Worm (Caenorhabditis elegans): ENCODE results near the gene H20J04.9.

H20J04.9 gene

DNA sequence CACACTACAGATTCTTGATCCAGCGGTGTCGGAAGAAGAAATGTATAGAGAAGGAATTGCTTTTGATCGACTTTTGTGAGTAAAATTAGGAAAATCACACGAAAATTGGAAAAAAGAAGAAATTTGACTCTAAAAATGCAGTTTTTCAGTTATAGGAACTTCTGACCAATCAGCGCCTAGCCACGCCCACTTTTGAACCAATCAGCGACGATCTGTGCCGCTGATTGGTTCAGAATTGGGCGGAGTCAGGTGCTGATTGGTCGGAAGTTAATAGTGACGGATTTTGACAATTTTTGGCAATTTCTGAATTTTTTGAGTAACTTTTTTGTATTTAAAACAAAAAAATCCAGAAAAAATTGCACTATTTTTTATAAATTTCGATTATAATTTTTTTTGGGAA, 9.5 kb upstream of the H20J04.9 start:
- TF ChIP-seq hnd-1 (tag; optimal IDR thresholded peaks at IDR 0.05) (no peak), scrt-1 (GFP tag; IDR thresholded peaks at IDR 0.05) (no peak), tbx-37 (GFP tag; conservative IDR thresholded peaks at IDR 0.05) (no peak), ets-7 (tag; optimal IDR thresholded peaks at IDR 0.05) (no peak), B0310.2 (tag; optimal IDR thresholded peaks at IDR 0.05) (no peak)

DNA sequence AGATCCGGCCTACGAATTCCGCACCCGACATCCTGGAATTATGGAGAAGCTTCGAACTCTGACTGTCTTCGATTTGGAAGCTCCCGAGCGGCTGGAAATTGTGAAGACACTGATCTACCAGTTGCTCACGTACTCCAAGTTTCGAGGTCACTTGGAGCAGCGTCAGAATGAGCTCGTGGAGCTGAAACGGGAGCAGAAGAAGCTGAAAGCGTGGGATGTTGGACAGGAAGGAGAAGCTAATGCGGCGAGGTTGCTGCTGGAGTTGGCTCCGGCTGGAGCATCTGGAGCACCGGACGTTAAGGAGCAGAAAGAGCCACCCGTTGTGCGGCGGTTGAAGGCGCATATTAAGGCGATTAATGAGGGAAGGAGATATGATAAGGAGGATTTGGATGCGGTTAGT, 6.7 kb upstream of the H20J04.9 start:
- no peak for TF ChIP-seq ets-7 (tag; optimal IDR thresholded peaks at IDR 0.05)
- no peak for TF ChIP-seq tbx-37 (GFP tag; conservative IDR thresholded peaks at IDR 0.05)
- no peak for TF ChIP-seq pes-1 (GFP tag; IDR thresholded peaks at IDR 0.05)
- TF ChIP-seq sea-1 (GFP tag; conservative IDR thresholded peaks at IDR 0.05), result no peak

DNA sequence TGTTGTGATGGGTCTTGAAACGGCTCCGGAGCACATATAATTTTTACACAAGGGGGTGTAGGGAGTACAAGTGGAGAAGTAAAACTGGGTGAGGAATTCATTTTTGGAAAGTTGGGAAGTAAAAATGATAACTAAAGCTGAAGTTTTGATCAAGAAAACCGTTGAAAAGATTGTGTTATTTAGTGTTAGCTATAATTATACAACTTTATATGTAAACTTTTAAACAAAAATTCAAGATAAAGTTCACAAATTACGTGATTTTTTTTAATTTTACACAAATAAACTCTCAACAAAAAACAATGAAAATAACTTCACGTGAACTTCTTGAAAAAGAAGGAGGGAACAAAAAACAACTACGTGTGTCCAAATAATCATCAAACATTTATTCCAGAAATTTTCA, 4.2 kb downstream of the H20J04.9 start, which contains the start of the genes H20J04.7 and H20J04.1:
TSS of gene H20J04.7 (minus strand) at position 101 of the 400 bp plus-strand sequence.
TSS of gene H20J04.1 (plus strand) at position 397 of the 400 bp plus-strand sequence.
- TF ChIP-seq tbx-11 (GFP tag; IDR thresholded peaks at IDR 0.05) (no peak), ceh-36 (tag; optimal IDR thresholded peaks at IDR 0.05) (no peak), aly-1 (tag; optimal IDR thresholded peaks at IDR 0.05) (no peak), ceh-13 (GFP tag; optimal IDR thresholded peaks at IDR 0.05) (no peak), B0310.2 (tag; optimal IDR thresholded peaks at IDR 0.05) (no peak), sea-1 (GFP tag; conservative IDR thresholded peaks at IDR 0.05) (no peak), ets-7 (tag; optimal IDR thresholded peaks at IDR 0.05) (no peak)

DNA sequence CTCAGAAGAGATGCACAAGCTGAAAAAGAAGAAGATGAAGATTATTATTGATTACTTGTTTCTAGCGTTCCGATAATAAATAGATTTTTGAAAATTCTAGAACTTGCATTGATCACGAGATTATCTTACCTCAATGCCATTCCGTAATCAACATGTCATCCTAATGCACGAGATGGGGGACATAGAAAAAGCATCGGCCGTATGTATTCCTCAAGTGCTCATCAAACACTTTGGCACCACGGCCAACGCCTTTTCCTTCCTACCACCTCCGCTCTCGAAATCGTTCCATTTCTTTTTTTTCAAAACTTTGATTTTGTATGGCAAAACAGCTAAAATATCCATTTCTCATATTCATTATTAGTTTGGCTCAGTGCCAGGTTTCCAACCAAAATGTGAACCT, 7.8 kb downstream of the H20J04.9 start, which contains the start of gene lat-2:
TSS of gene lat-2 (plus strand) at position 301 of the 400 bp plus-strand sequence.
- no peak for TF ChIP-seq scrt-1 (GFP tag; IDR thresholded peaks at IDR 0.05)
- TF ChIP-seq B0310.2 (tag; optimal IDR thresholded peaks at IDR 0.05), result no peak
- TF ChIP-seq ceh-13 (GFP tag; optimal IDR thresholded peaks at IDR 0.05), result no peak
- TF ChIP-seq tbx-11 (GFP tag; IDR thresholded peaks at IDR 0.05), result no peak
- TF ChIP-seq hnd-1 (tag; optimal IDR thresholded peaks at IDR 0.05), result no peak
- TF ChIP-seq hmbx-1 (tag; optimal IDR thresholded peaks at IDR 0.05), result no peak
- TF ChIP-seq pes-1 (GFP tag; IDR thresholded peaks at IDR 0.05), result no peak
- TF ChIP-seq sea-1 (GFP tag; conservative IDR thresholded peaks at IDR 0.05), result no peak
- no peak for TF ChIP-seq hmg-4 (GFP tag; optimal IDR thresholded peaks at IDR 0.05)
- no peak for TF ChIP-seq ets-7 (tag; optimal IDR thresholded peaks at IDR 0.05)
- no peak for TF ChIP-seq ceh-36 (tag; optimal IDR thresholded peaks at IDR 0.05)
- TF ChIP-seq F13C5.2 (tag; optimal IDR thresholded peaks at IDR 0.05), result no peak
- TF ChIP-seq tbx-37 (GFP tag; conservative IDR thresholded peaks at IDR 0.05), result no peak
- no peak for TF ChIP-seq flt-1 (GFP tag; IDR thresholded peaks at IDR 0.05)
- no peak for TF ChIP-seq ama-1 (optimal IDR thresholded peaks at IDR 0.05)
- TF ChIP-seq aly-1 (tag; optimal IDR thresholded peaks at IDR 0.05), result no peak
- no peak for TF ChIP-seq tra-4 (tag; optimal IDR thresholded peaks at IDR 0.05)

DNA sequence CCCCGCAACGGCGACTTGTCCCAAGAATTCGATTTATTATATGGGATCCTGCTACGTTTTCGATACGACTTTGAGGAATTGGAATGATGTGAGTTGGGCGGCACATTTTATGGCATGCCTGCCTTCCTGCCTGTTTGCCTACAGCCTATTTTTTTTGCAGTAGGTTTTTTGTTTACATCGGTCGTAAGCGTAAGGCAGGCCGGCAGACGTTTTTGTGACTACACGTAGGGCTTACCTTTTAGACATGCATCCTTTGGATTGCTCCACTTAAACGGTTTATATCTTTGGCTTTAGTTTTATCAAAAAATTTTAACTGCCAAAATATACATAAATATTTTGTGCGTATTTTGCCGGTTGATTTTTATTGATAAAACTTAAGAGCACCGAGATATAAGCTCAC, 8.2 kb downstream of the H20J04.9 start:
- TF ChIP-seq hmg-4 (GFP tag; optimal IDR thresholded peaks at IDR 0.05) (no peak), B0310.2 (tag; optimal IDR thresholded peaks at IDR 0.05) (no peak), sea-1 (GFP tag; conservative IDR thresholded peaks at IDR 0.05) (no peak), flt-1 (GFP tag; IDR thresholded peaks at IDR 0.05) (no peak), ceh-13 (GFP tag; optimal IDR thresholded peaks at IDR 0.05) (no peak), tbx-37 (GFP tag; conservative IDR thresholded peaks at IDR 0.05) (no peak), scrt-1 (GFP tag; IDR thresholded peaks at IDR 0.05) (no peak), tra-4 (tag; optimal IDR thresholded peaks at IDR 0.05) (no peak), ama-1 (optimal IDR thresholded peaks at IDR 0.05) (no peak), pes-1 (GFP tag; IDR thresholded peaks at IDR 0.05) (no peak), aly-1 (tag; optimal IDR thresholded peaks at IDR 0.05) (no peak), hnd-1 (tag; optimal IDR thresholded peaks at IDR 0.05) (no peak), F13C5.2 (tag; optimal IDR thresholded peaks at IDR 0.05) (no peak), ceh-36 (tag; optimal IDR thresholded peaks at IDR 0.05) (no peak)

DNA sequence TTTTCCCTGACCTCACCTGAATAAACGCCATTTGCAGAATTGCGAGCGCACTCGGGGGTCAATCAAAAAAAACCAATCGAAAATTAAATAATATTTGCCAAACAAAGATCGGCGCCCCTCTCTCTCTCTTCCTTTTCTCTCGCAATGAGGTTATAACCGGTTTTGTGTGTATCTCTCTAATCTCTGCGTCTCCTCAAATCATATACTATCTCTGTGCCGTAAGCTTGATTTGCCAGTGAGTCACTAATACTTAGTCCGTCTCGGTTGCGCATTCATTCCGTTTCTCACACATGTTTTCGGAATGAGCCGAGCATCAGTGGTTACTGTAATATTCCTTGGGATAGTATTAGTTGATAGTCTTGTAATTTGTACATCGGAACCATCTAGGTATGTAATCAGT, 11.1 kb downstream of the H20J04.9 start:
- TF ChIP-seq tbx-37 (GFP tag; conservative IDR thresholded peaks at IDR 0.05) (no peak), sea-1 (GFP tag; conservative IDR thresholded peaks at IDR 0.05) (no peak), B0310.2 (tag; optimal IDR thresholded peaks at IDR 0.05) (no peak), F13C5.2 (tag; optimal IDR thresholded peaks at IDR 0.05) (no peak), ceh-13 (GFP tag; optimal IDR thresholded peaks at IDR 0.05) (no peak), aly-1 (tag; optimal IDR thresholded peaks at IDR 0.05) (no peak), tra-4 (tag; optimal IDR thresholded peaks at IDR 0.05) (no peak), flt-1 (GFP tag; IDR thresholded peaks at IDR 0.05) (no peak), hmbx-1 (tag; optimal IDR thresholded peaks at IDR 0.05) (no peak), hmg-4 (GFP tag; optimal IDR thresholded peaks at IDR 0.05) (no peak), ceh-36 (tag; optimal IDR thresholded peaks at IDR 0.05) (no peak), pes-1 (GFP tag; IDR thresholded peaks at IDR 0.05) (no peak), ets-7 (tag; optimal IDR thresholded peaks at IDR 0.05) (no peak), tbx-11 (GFP tag; IDR thresholded peaks at IDR 0.05) (no peak), scrt-1 (GFP tag; IDR thresholded peaks at IDR 0.05) (no peak), hnd-1 (tag; optimal IDR thresholded peaks at IDR 0.05) (no peak), ama-1 (optimal IDR thresholded peaks at IDR 0.05) (no peak)

DNA sequence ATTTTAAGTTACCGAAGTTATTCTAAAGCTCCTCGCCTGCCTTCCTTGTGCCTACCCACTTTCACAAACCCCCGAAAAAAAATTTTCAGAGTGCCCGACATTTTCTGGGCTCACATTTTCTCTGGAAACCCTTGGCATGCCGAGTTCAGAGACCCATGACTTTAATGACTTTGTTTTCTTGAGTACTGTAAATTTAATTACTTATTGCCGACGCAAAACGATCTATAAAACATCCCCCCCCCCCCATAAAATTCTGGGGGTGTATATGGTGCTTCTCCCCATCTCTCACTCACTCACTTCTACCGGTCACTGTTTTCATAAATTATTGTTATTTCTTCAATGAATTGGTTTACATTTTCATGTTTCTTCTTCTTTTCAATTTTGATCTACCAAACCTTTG, 16.9 kb downstream of the H20J04.9 start, which contains the start of gene try-9:
TSS of gene try-9 (plus strand) at position 301 of the 400 bp plus-strand sequence.
- TF ChIP-seq ceh-13 (GFP tag; optimal IDR thresholded peaks at IDR 0.05), result no peak
- no peak for TF ChIP-seq B0310.2 (tag; optimal IDR thresholded peaks at IDR 0.05)
- no peak for TF ChIP-seq ama-1 (optimal IDR thresholded peaks at IDR 0.05)
- TF ChIP-seq tbx-11 (GFP tag; IDR thresholded peaks at IDR 0.05), result no peak
- TF ChIP-seq sea-1 (GFP tag; conservative IDR thresholded peaks at IDR 0.05), result no peak
- no peak for TF ChIP-seq flt-1 (GFP tag; IDR thresholded peaks at IDR 0.05)
- no peak for TF ChIP-seq hnd-1 (tag; optimal IDR thresholded peaks at IDR 0.05)

DNA sequence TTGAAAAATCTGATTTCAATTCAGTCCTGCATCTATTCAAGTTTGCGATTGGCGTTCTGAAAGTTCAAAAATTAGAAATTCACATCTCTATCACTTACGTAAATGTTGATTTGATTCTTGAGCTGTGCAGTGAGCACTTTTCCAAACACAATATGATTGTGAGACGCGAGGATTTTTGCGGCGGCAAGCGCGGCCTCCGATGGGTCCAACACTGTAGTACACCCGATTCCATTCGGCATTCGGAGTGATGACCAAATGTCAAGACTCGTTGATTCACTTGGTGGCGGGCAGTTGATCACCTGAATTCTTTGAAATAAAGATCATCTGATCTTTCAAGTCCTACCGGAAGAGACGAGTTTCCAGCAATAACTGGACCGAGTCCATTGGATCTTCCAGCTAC, 18.7 kb downstream of the H20J04.9 start:
- no peak for TF ChIP-seq sea-1 (GFP tag; conservative IDR thresholded peaks at IDR 0.05)
- TF ChIP-seq hmg-4 (GFP tag; optimal IDR thresholded peaks at IDR 0.05), result no peak
- TF ChIP-seq B0310.2 (tag; optimal IDR thresholded peaks at IDR 0.05), result no peak
- no peak for TF ChIP-seq ceh-36 (tag; optimal IDR thresholded peaks at IDR 0.05)
- no peak for TF ChIP-seq ceh-13 (GFP tag; optimal IDR thresholded peaks at IDR 0.05)
- no peak for TF ChIP-seq ama-1 (optimal IDR thresholded peaks at IDR 0.05)
- TF ChIP-seq aly-1 (tag; optimal IDR thresholded peaks at IDR 0.05), result no peak
- no peak for TF ChIP-seq hnd-1 (tag; optimal IDR thresholded peaks at IDR 0.05)
- TF ChIP-seq scrt-1 (GFP tag; IDR thresholded peaks at IDR 0.05), result no peak
- no peak for TF ChIP-seq hmbx-1 (tag; optimal IDR thresholded peaks at IDR 0.05)
- no peak for TF ChIP-seq ets-7 (tag; optimal IDR thresholded peaks at IDR 0.05)
- TF ChIP-seq F13C5.2 (tag; optimal IDR thresholded peaks at IDR 0.05), result no peak
- no peak for TF ChIP-seq tra-4 (tag; optimal IDR thresholded peaks at IDR 0.05)

Data from whole organism, early embryonic.